Fruit fly (Drosophila melanogaster) whole organism, prepupa: ENCODE data around the gene CG17470.
A peak's percentile ranks its signal among the peaks of the same experiment; 100 is the strongest.

Source experiments
- Blimp-1 ChIP-seq: fragments of 200-800 bp; sonication (Bioruptor generic); optimal IDR thresholded peaks from 3 replicates; lab custom pipeline; 2017; ENCODE audit warnings: missing biosample characterization, missing genetic modification characterization, mild to moderate bottlenecking, moderate library complexity, missing genetic modification reagents
- CG11294 ChIP-seq: fragments of 200-800 bp; sonication (Bioruptor generic); IDR thresholded peaks from 2 replicates; pipeline ENCODE4 v1.3.6; 2022; ENCODE audit warnings: missing biosample characterization, missing genetic modification characterization
- CG11762 ChIP-seq: fragments of 200-800 bp; sonication (Bioruptor generic); optimal IDR thresholded peaks from 3 replicates; lab custom pipeline; 2016; ENCODE audit warnings: missing biosample characterization, missing genetic modification characterization; ENCODE audit not compliant: insufficient read depth
- CG11902 ChIP-seq: fragments of 200-800 bp; sonication (Bioruptor generic); optimal IDR thresholded peaks from 3 replicates; lab custom pipeline; 2016; ENCODE audit warnings: missing biosample characterization, missing genetic modification characterization
- CG15336 ChIP-seq: fragments of 200-800 bp; sonication (Bioruptor generic); IDR thresholded peaks from 2 replicates; pipeline ENCODE4 v1.3.6; 2022; ENCODE audit warnings: missing biosample characterization, missing genetic modification characterization
- CG3032 ChIP-seq: fragments of 200-800 bp; optimal IDR thresholded peaks from 2 replicates; lab custom pipeline; 2019; ENCODE audit warnings: missing biosample characterization, mild to moderate bottlenecking, missing genetic modification characterization, moderate library complexity
- CG31627 ChIP-seq: fragments of 200-800 bp; sonication (Bioruptor generic); optimal IDR thresholded peaks from 3 replicates; lab custom pipeline; 2016; ENCODE audit warnings: missing biosample characterization, missing genetic modification characterization
- CG4318 ChIP-seq: fragments of 200-800 bp; sonication (Bioruptor generic); optimal IDR thresholded peaks from 3 replicates; lab custom pipeline; 2017; ENCODE audit warnings: missing biosample characterization, mild to moderate bottlenecking, missing genetic modification characterization
- CG6163 ChIP-seq: fragments of 200-800 bp; sonication (Bioruptor generic); IDR thresholded peaks from 3 replicates; pipeline ENCODE4 v1.3.6; 2022; ENCODE audit warnings: missing biosample characterization, missing genetic modification characterization
- CG6276 ChIP-seq: fragments of 200-800 bp; sonication (Bioruptor generic); optimal IDR thresholded peaks from 2 replicates; lab custom pipeline; 2017; ENCODE audit warnings: missing biosample characterization, mild to moderate bottlenecking, missing genetic modification characterization
- CG6792 ChIP-seq: fragments of 200-800 bp; sonication (Bioruptor generic); optimal IDR thresholded peaks from 3 replicates; lab custom pipeline; 2016; ENCODE audit warnings: missing biosample characterization, missing genetic modification characterization
- CG6854 ChIP-seq: fragments of 200-800 bp; sonication (Bioruptor generic); optimal IDR thresholded peaks from 2 replicates; lab custom pipeline; 2017; ENCODE audit warnings: missing biosample characterization, mild to moderate bottlenecking, missing genetic modification characterization
- CG7368 ChIP-seq: fragments of 200-800 bp; sonication (Bioruptor generic); optimal IDR thresholded peaks from 3 replicates; lab custom pipeline; 2016; ENCODE audit warnings: missing biosample characterization, missing genetic modification characterization
- CG8119 ChIP-seq: fragments of 200-800 bp; sonication (Bioruptor generic); IDR thresholded peaks from 3 replicates; pipeline ENCODE4 v1.3.6; 2022; ENCODE audit warnings: missing biosample characterization, missing genetic modification characterization
- CG8319 ChIP-seq: fragments of 200-800 bp; sonication (Bioruptor generic); optimal IDR thresholded peaks from 3 replicates; lab custom pipeline; 2016; ENCODE audit warnings: missing biosample characterization, missing genetic modification characterization
- CG9139 ChIP-seq: fragments of 200-800 bp; sonication (Bioruptor generic); optimal IDR thresholded peaks from 3 replicates; lab custom pipeline; 2017; ENCODE audit warnings: missing biosample characterization, mild to moderate bottlenecking, missing genetic modification characterization
- Ets21C ChIP-seq: fragments of 200-800 bp; sonication (Bioruptor generic); optimal IDR thresholded peaks from 3 replicates; lab custom pipeline; 2016; ENCODE audit warnings: missing biosample characterization, missing genetic modification characterization
- Gug ChIP-seq: fragments of 200-800 bp; sonication (Bioruptor generic); IDR thresholded peaks from 2 replicates; pipeline ENCODE4 v1.3.6; 2022; ENCODE audit warnings: missing biosample characterization, missing genetic modification characterization
- Hr38 ChIP-seq: sonication (Bioruptor generic); optimal IDR thresholded peaks from 2 replicates; lab custom pipeline; 2016; ENCODE audit warnings: missing biosample characterization, missing genetic modification characterization
- Hr39 ChIP-seq: fragments of 200-800 bp; sonication (Bioruptor generic); optimal IDR thresholded peaks from 2 replicates; lab custom pipeline; 2016; ENCODE audit warnings: missing biosample characterization, missing genetic modification characterization
- Hr4 ChIP-seq: fragments of 200-800 bp; sonication (Bioruptor generic); optimal IDR thresholded peaks from 3 replicates; lab custom pipeline; 2016; ENCODE audit warnings: missing biosample characterization, missing genetic modification characterization
- Lpt ChIP-seq: fragments of 200-800 bp; sonication (Bioruptor generic); optimal IDR thresholded peaks from 3 replicates; lab custom pipeline; 2016; ENCODE audit warnings: missing biosample characterization, missing genetic modification characterization
- Sox14 ChIP-seq: fragments of 200-800 bp; sonication (Bioruptor generic); optimal IDR thresholded peaks from 3 replicates; lab custom pipeline; 2016; ENCODE audit warnings: missing biosample characterization, missing genetic modification characterization
- Sox15 ChIP-seq: fragments of 200-800 bp; sonication (Bioruptor generic); optimal IDR thresholded peaks from 3 replicates; lab custom pipeline; 2016; ENCODE audit warnings: missing biosample characterization, missing genetic modification characterization
- achi ChIP-seq: fragments of 200-800 bp; sonication (Bioruptor generic); optimal IDR thresholded peaks from 3 replicates; lab custom pipeline; 2016; ENCODE audit warnings: missing biosample characterization, missing genetic modification characterization
- acj6 ChIP-seq: fragments of 200-800 bp; sonication (Bioruptor generic); optimal IDR thresholded peaks from 3 replicates; lab custom pipeline; 2016; ENCODE audit warnings: missing biosample characterization, missing genetic modification characterization
- cyc ChIP-seq: fragments of 200-800 bp; sonication (Bioruptor generic); optimal IDR thresholded peaks from 3 replicates; lab custom pipeline; 2016; ENCODE audit warnings: missing biosample characterization, missing genetic modification characterization
- dsx ChIP-seq: fragments of 200-800 bp; optimal IDR thresholded peaks from 3 replicates; lab custom pipeline; 2019; ENCODE audit warnings: missing biosample characterization, mild to moderate bottlenecking, missing genetic modification characterization, moderate library complexity; ENCODE audit not compliant: poor library complexity, severe bottlenecking
- eg ChIP-seq: fragments of 200-800 bp; sonication (Bioruptor generic); IDR thresholded peaks from 3 replicates; pipeline ENCODE4 v1.3.6; 2022; ENCODE audit warnings: missing biosample characterization, missing genetic modification characterization
- esn ChIP-seq: fragments of 200-800 bp; sonication (Bioruptor generic); optimal IDR thresholded peaks from 2 replicates; lab custom pipeline; 2016; ENCODE audit warnings: missing biosample characterization, mild to moderate bottlenecking, missing genetic modification characterization, moderate library complexity
- fd85E ChIP-seq: fragments of 200-800 bp; sonication (Bioruptor generic); optimal IDR thresholded peaks from 3 replicates; lab custom pipeline; 2016; ENCODE audit warnings: missing biosample characterization, missing genetic modification characterization
- fkh ChIP-seq: fragments of 200-800 bp; sonication (Bioruptor generic); optimal IDR thresholded peaks from 3 replicates; lab custom pipeline; 2017; ENCODE audit warnings: missing biosample characterization, mild to moderate bottlenecking, missing genetic modification characterization, moderate library complexity
- lz ChIP-seq: fragments of 200-800 bp; sonication (Bioruptor generic); optimal IDR thresholded peaks from 3 replicates; lab custom pipeline; 2016; ENCODE audit warnings: missing biosample characterization, missing genetic modification characterization
- net ChIP-seq: fragments of 200-800 bp; sonication (Bioruptor generic); optimal IDR thresholded peaks from 3 replicates; lab custom pipeline; 2016; ENCODE audit warnings: missing biosample characterization, missing genetic modification characterization
- pdm3 ChIP-seq: fragments of 200-800 bp; sonication (Bioruptor generic); optimal IDR thresholded peaks from 3 replicates; lab custom pipeline; 2016; ENCODE audit warnings: missing biosample characterization, missing genetic modification characterization
- spab ChIP-seq: fragments of 200-800 bp; sonication (Bioruptor generic); optimal IDR thresholded peaks from 2 replicates; lab custom pipeline; 2017; ENCODE audit warnings: missing biosample characterization, mild to moderate bottlenecking, missing genetic modification characterization, missing genetic modification reagents
- svp ChIP-seq: fragments of 200-800 bp; sonication (Bioruptor generic); peaks from one replicate; lab custom pipeline; 2016; ENCODE audit warnings: missing biosample characterization, missing genetic modification characterization

CG17470 gene

dm6 chr2L:20673737-20674461 lies 30.9 kb upstream of the CG17470 start (continued):
- TF ChIP-seq CG6854 (GFP tag; lab: Kevin White, UChicago) (no peak), Hr39 (GFP tag; lab: Kevin White, UChicago) (no peak), Gug (GFP tag; lab: Robert Waterston, UW) (no peak)

- no peak for TF ChIP-seq CG6854 (GFP tag; lab: Kevin White, UChicago)
- 0 out of 3 replicates have a peak, but pooled peaks have one; percentile 26 for TF ChIP-seq eg (GFP tag; lab: Robert Waterston, UW)
- TF ChIP-seq CG8119 = peak; percentile 26; the same call in 1 of the 3 replicates
- peak; percentile 25 for TF ChIP-seq CG6276
- TF ChIP-seq, all 60 proteins: peak for 3
These were observed 28.2 kb upstream of the CG17470 start for dm6 chr2L:20671212-20671611.

- no peak for TF ChIP-seq eg (GFP tag; lab: Robert Waterston, UW)
- TF ChIP-seq svp (GFP tag; lab: Kevin White, UChicago) = peak; percentile 90
These were observed 21.4 kb upstream of the CG17470 start for dm6 chr2L:20664428-20664827.

- TF ChIP-seq CG6163 (GFP tag; lab: Robert Waterston, UW) (0 out of 3 replicates have a peak, but pooled peaks have one; percentile 59), CG15336 (GFP tag; lab: Robert Waterston, UW) (peak; percentile 39; the same call in 1 of the 2 replicates), lz (GFP tag; lab: Kevin White, UChicago) (no peak)
These were observed 18.0 kb upstream of the CG17470 start for dm6 chr2L:20661071-20661470.

- no peak for TF ChIP-seq fkh (GFP tag; lab: Kevin White, UChicago)
- peak; percentile 35 for TF ChIP-seq CG11902 (GFP tag; lab: Kevin White, UChicago)
- TF ChIP-seq CG15336 (GFP tag; lab: Robert Waterston, UW) = peak; percentile 43; the same call in 1 of the 2 replicates
- TF ChIP-seq esn (GFP tag; lab: Kevin White, UChicago) = peak; percentile 67
- TF ChIP-seq pdm3 = no peak
- peak; percentile 31; the same call in 1 of the 2 replicates for TF ChIP-seq CG11294
- TF ChIP-seq lz (GFP tag; lab: Kevin White, UChicago) = peak; percentile 76
- peak; percentile 26 for TF ChIP-seq CG11762 (GFP tag; lab: Kevin White, UChicago)
- TF ChIP-seq Sox15 (GFP tag; lab: Kevin White, UChicago) = peak; percentile 49
- peak; percentile 32; the same call in 1 of the 2 replicates for TF ChIP-seq Gug (GFP tag; lab: Robert Waterston, UW)
- TF ChIP-seq Lpt = peak; percentile 19
- TF ChIP-seq eg (GFP tag; lab: Robert Waterston, UW) = 0 out of 3 replicates have a peak, but pooled peaks have one; percentile 36
- TF ChIP-seq cyc (GFP tag; lab: Kevin White, UChicago) = peak; percentile 65
- TF ChIP-seq CG6163 (GFP tag; lab: Robert Waterston, UW) = peak; percentile 44; the same call in 1 of the 3 replicates
- no peak for TF ChIP-seq Hr38 (GFP tag; lab: Kevin White, UChicago)
- TF ChIP-seq CG4318 (GFP tag; lab: Kevin White, UChicago) = no peak
- TF ChIP-seq CG31627 (GFP tag; lab: Kevin White, UChicago) = peak; percentile 77
- TF ChIP-seq CG3032 (tag; lab: Kevin White, UChicago) = peak; percentile 52
- peak; percentile 79 for TF ChIP-seq Hr39 (GFP tag; lab: Kevin White, UChicago)
- TF ChIP-seq, all 60 proteins: peak for 15
These were observed 13.1 kb upstream of the CG17470 start, which contains the start of the genes brun and CG2614 for dm6 chr2L:20656110-20656509. Gene brun, minus strand, starts transcription at chr2L:20656178. Gene CG2614, plus strand, starts transcription at chr2L:20656426.

dm6 chr2L:20649891-20650290 lies 6.8 kb upstream of the CG17470 start, which contains the start of gene CG2611:
Gene CG2611, plus strand, starts transcription at chr2L:20650189.
- TF ChIP-seq Sox14 (GFP tag; lab: Kevin White, UChicago) (peak; percentile 78), Hr4 (GFP tag; lab: Kevin White, UChicago) (no peak), spab (no peak), net (GFP tag; lab: Kevin White, UChicago) (no peak), CG3032 (tag; lab: Kevin White, UChicago) (peak; percentile 41), Blimp-1 (no peak), fkh (GFP tag; lab: Kevin White, UChicago) (peak; percentile 96), CG4318 (GFP tag; lab: Kevin White, UChicago) (no peak), CG9139 (GFP tag; lab: Kevin White, UChicago) (no peak), CG8319 (GFP tag; lab: Kevin White, UChicago) (no peak), lz (GFP tag; lab: Kevin White, UChicago) (peak; percentile 60), CG6792 (GFP tag; lab: Kevin White, UChicago) (no peak), CG11762 (GFP tag; lab: Kevin White, UChicago) (no peak), CG7368 (GFP tag; lab: Kevin White, UChicago) (no peak), Lpt (no peak), CG6854 (GFP tag; lab: Kevin White, UChicago) (no peak), CG15336 (GFP tag; lab: Robert Waterston, UW) (peak; percentile 35; the same call in 1 of the 2 replicates), CG8119 (no peak), fd85E (no peak), Ets21C (GFP tag; lab: Kevin White, UChicago) (no peak), svp (GFP tag; lab: Kevin White, UChicago) (peak; percentile 61), acj6 (GFP tag; lab: Kevin White, UChicago) (peak; percentile 53), CG11902 (GFP tag; lab: Kevin White, UChicago) (peak; percentile 2), achi (GFP tag; lab: Kevin White, UChicago) (peak; percentile 48), dsx (GFP tag; lab: Kevin White, UChicago) (no peak)
